In the genomic region with DNA sequence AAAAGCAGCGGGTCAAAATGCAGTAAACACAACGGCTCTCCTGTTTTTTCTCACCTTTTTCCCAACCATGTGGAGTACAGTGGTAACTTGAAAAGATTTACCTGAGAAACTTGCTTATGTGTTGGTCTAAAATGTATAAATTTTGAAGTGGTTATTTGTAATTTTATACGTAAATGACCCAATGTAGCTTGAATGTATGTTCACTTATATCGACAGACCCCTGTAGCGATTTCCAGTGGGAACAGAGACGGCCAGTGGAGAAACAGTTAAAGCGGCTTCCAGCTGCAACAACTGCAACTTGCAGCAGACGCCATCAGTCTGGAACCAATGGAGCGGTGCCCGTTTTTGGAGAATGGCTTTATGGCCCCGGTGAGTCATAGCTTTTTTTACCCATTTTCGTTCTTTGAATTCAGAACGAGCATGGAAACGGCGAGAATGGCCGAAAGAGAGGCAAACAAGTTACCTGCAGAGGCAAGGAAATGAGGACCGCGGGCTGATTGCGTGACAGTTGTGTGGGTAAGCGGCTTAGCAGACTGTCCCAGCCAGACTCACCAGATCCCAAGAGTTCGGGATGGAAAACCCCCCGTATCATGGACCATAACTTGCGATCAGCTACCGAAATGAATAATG, we compare ENCODE assay signal across 1 fruit fly cellular context.
TF ChIP-seq lines count a peak whose summit lies in the region.

No protein-coding gene starts in this region.

TF ChIP-seq in whole organism, embryonic, 481 proteins besides CTCF, POLR2A, EP300 and RAD21 (continued from another document and continues in another):
- TF ChIP-seq CG31224 (GFP tag; IDR thresholded peaks at IDR 0.05; lab: Robert Waterston, UW) (0 out of 2 replicates have a peak, but pooled peaks have one; percentile 6), CG6254 (GFP tag; optimal IDR thresholded peaks at IDR 0.05; lab: Kevin White, UChicago) (peak; percentile 81), gro (GFP tag; optimal IDR thresholded peaks at IDR 0.05; lab: Kevin White, UChicago) (no peak), CG4282 (GFP tag; optimal IDR thresholded peaks at IDR 0.05; lab: Kevin White, UChicago) (no peak), D19B (GFP tag; optimal IDR thresholded peaks at IDR 0.05; lab: Kevin White, UChicago) (no peak), Doc2 (GFP tag; IDR thresholded peaks at IDR 0.05; lab: Robert Waterston, UW) (no peak), fu2 (GFP tag; optimal IDR thresholded peaks at IDR 0.05; lab: Kevin White, UChicago) (no peak), Hr3 (GFP tag; optimal IDR thresholded peaks at IDR 0.05; lab: Kevin White, UChicago) (peak; percentile 5), grn (GFP tag; optimal IDR thresholded peaks at IDR 0.05; lab: Kevin White, UChicago) (no peak), CG15479 (GFP tag; optimal IDR thresholded peaks at IDR 0.05; lab: Kevin White, UChicago) (peak; percentile 31), Opbp (GFP tag; IDR thresholded peaks at IDR 0.05; lab: Robert Waterston, UW; ENCODE audit: partially characterized antibody) (no peak), mirr (GFP tag; optimal IDR thresholded peaks at IDR 0.05; lab: Kevin White, UChicago) (no peak), lmd (GFP tag; IDR thresholded peaks at IDR 0.05; lab: Robert Waterston, UW) (peak; percentile 74), tna (GFP tag; IDR thresholded peaks at IDR 0.05; lab: Robert Waterston, UW; ENCODE audit: partially characterized antibody) (no peak), dmrt11E (tag; optimal IDR thresholded peaks at IDR 0.05; lab: Kevin White, UChicago) (peak; percentile 80), ems (GFP tag; optimal IDR thresholded peaks at IDR 0.05; lab: Kevin White, UChicago) (no peak), dysf (GFP tag; IDR thresholded peaks at IDR 0.05; lab: Robert Waterston, UW) (peak; percentile 66; the same call in 1 of the 3 replicates), grau (tag; optimal IDR thresholded peaks at IDR 0.05; lab: Kevin White, UChicago) (peak; percentile 97), Sry-β (GFP tag; optimal IDR thresholded peaks at IDR 0.05; lab: Kevin White, UChicago) (peak; percentile 8), jing (GFP tag; optimal IDR thresholded peaks at IDR 0.05; lab: Kevin White, UChicago) (no peak), hbn (GFP tag; IDR thresholded peaks at IDR 0.05; lab: Robert Waterston, UW; ENCODE audit: partially characterized antibody) (no peak), HLH3B (GFP tag; IDR thresholded peaks at IDR 0.05; lab: Robert Waterston, UW) (peak; percentile 23; the same call in 1 of the 2 replicates), CG9437 (GFP tag; optimal IDR thresholded peaks at IDR 0.05; lab: Kevin White, UChicago) (peak; percentile 2), lov (optimal IDR thresholded peaks at IDR 0.05; lab: Kevin White, UChicago) (no peak), lov (GFP tag; IDR thresholded peaks at IDR 0.05; lab: Robert Waterston, UW) (peak; percentile 85; the same call in 2 of the 3 replicates), jigr1 (GFP tag; IDR thresholded peaks at IDR 0.05; lab: Robert Waterston, UW) (peak; percentile 44; the same call in 1 of the 3 replicates), lola (GFP tag; optimal IDR thresholded peaks at IDR 0.05; lab: Kevin White, UChicago) (peak in 1 of 3 experiments; percentile 79), Ptx1 (GFP tag; IDR thresholded peaks at IDR 0.05; lab: Robert Waterston, UW) (peak; percentile 61), chinmo (GFP tag; IDR thresholded peaks at IDR 0.05; lab: Robert Waterston, UW; ENCODE audit: partially characterized antibody) (no peak), usp (GFP tag; optimal IDR thresholded peaks at IDR 0.05; lab: Kevin White, UChicago) (no peak), pb (GFP tag; optimal IDR thresholded peaks at IDR 0.05; lab: Kevin White, UChicago) (no peak), CG34422 (GFP tag; IDR thresholded peaks at IDR 0.05; lab: Robert Waterston, UW) (0 out of 3 replicates have a peak, but pooled peaks have one; percentile 19), cas (GFP tag; IDR thresholded peaks at IDR 0.05; lab: Robert Waterston, UW) (no peak), Kr (GFP tag; optimal IDR thresholded peaks at IDR 0.05; lab: Kevin White, UChicago) (no peak), Hey (tag; optimal IDR thresholded peaks at IDR 0.05; lab: Kevin White, UChicago) (no peak), CG13296 (GFP tag; optimal IDR thresholded peaks at IDR 0.05; lab: Kevin White, UChicago) (no peak), CG30431 (GFP tag; optimal IDR thresholded peaks at IDR 0.05; lab: Kevin White, UChicago) (peak; percentile 13), tap (tag; optimal IDR thresholded peaks at IDR 0.05; lab: Kevin White, UChicago) (peak; percentile 85), CG4617 (GFP tag; optimal IDR thresholded peaks at IDR 0.05; lab: Kevin White, UChicago; ENCODE audit: borderline replicate concordance) (no peak), zen2 (GFP tag; IDR thresholded peaks at IDR 0.05; lab: Robert Waterston, UW; ENCODE audit: partially characterized antibody) (no peak), CG3407 (GFP tag; optimal IDR thresholded peaks at IDR 0.05; lab: Kevin White, UChicago) (peak; percentile 34), fd102C (GFP tag; optimal IDR thresholded peaks at IDR 0.05; lab: Kevin White, UChicago) (no peak), sim (GFP tag; IDR thresholded peaks at IDR 0.05; lab: Robert Waterston, UW) (peak; percentile 43; the same call in 1 of the 2 replicates), nmo (GFP tag; optimal IDR thresholded peaks at IDR 0.05; lab: Kevin White, UChicago) (peak; percentile 68), Myb (GFP tag; optimal IDR thresholded peaks at IDR 0.05; lab: Kevin White, UChicago) (peak; percentile 26), Six4 (GFP tag; optimal IDR thresholded peaks at IDR 0.05; lab: Kevin White, UChicago) (peak; percentile 22), CG6683 (GFP tag; optimal IDR thresholded peaks at IDR 0.05; lab: Kevin White, UChicago) (peak; percentile 1), CG10267 (tag; optimal IDR thresholded peaks at IDR 0.05; lab: Kevin White, UChicago) (peak; percentile 69), NK7.1 (GFP tag; optimal IDR thresholded peaks at IDR 0.05; lab: Kevin White, UChicago) (peak; percentile 8), tx (GFP tag; optimal IDR thresholded peaks at IDR 0.05; lab: Kevin White, UChicago) (no peak), eve (GFP tag; optimal IDR thresholded peaks at IDR 0.05; lab: Kevin White, UChicago) (no peak), psq (GFP tag; optimal IDR thresholded peaks at IDR 0.05; lab: Kevin White, UChicago) (no peak), Nf-YC (tag; optimal IDR thresholded peaks at IDR 0.05; lab: Kevin White, UChicago) (no peak), CG9609 (GFP tag; optimal IDR thresholded peaks at IDR 0.05; lab: Kevin White, UChicago) (no peak), gce (GFP tag; IDR thresholded peaks at IDR 0.05; lab: Robert Waterston, UW) (peak; percentile 64; the same call in 1 of the 3 replicates), kni (GFP tag; optimal IDR thresholded peaks at IDR 0.05; lab: Kevin White, UChicago) (peak; percentile 95), Blimp-1 (GFP tag; optimal IDR thresholded peaks at IDR 0.05; lab: Kevin White, UChicago) (peak; percentile 86), CG8924 (tag; optimal IDR thresholded peaks at IDR 0.05; lab: Kevin White, UChicago) (peak; percentile 73), tio (GFP tag; optimal IDR thresholded peaks at IDR 0.05; lab: Kevin White, UChicago) (peak; percentile 23), CG17186 (GFP tag; optimal IDR thresholded peaks at IDR 0.05; lab: Kevin White, UChicago) (peak; percentile 16), Atf3 (GFP tag; optimal IDR thresholded peaks at IDR 0.05; lab: Kevin White, UChicago) (peak; percentile 22), NfI (GFP tag; optimal IDR thresholded peaks at IDR 0.05; lab: Kevin White, UChicago) (no peak), Drgx (GFP tag; IDR thresholded peaks at IDR 0.05; lab: Robert Waterston, UW) (peak; percentile 72), zf30C (GFP tag; optimal IDR thresholded peaks at IDR 0.05; lab: Kevin White, UChicago) (no peak), CG9727 (GFP tag; optimal IDR thresholded peaks at IDR 0.05; lab: Kevin White, UChicago) (peak; percentile 31), HHEX (GFP tag; optimal IDR thresholded peaks at IDR 0.05; lab: Kevin White, UChicago) (no peak), CG10543 (GFP tag; optimal IDR thresholded peaks at IDR 0.05; lab: Kevin White, UChicago) (no peak), Lpt (GFP tag; optimal IDR thresholded peaks at IDR 0.05; lab: Kevin White, UChicago) (no peak), hkb (optimal IDR thresholded peaks at IDR 0.05; lab: Kevin White, UChicago) (no peak), hkb (GFP tag; IDR thresholded peaks at IDR 0.05; lab: Robert Waterston, UW) (peak; percentile 26; the same call in 1 of the 2 replicates), br (optimal IDR thresholded peaks at IDR 0.05; lab: Kevin White, UChicago) (no peak), bcd (GFP tag; optimal IDR thresholded peaks at IDR 0.05; lab: Kevin White, UChicago) (peak; percentile 27), CG15269 (tag; optimal IDR thresholded peaks at IDR 0.05; lab: Kevin White, UChicago) (no peak), Meics (GFP tag; optimal IDR thresholded peaks at IDR 0.05; lab: Kevin White, UChicago) (no peak), ase (GFP tag; IDR thresholded peaks at IDR 0.05; lab: Robert Waterston, UW) (peak; percentile 35; the same call in 1 of the 3 replicates), ci (GFP tag; IDR thresholded peaks at IDR 0.05; lab: Robert Waterston, UW) (peak; percentile 84), Vsx1 (GFP tag; optimal IDR thresholded peaks at IDR 0.05; lab: Kevin White, UChicago) (no peak), CG3838 (GFP tag; optimal IDR thresholded peaks at IDR 0.05; lab: Kevin White, UChicago) (no peak), CG1233 (GFP tag; optimal IDR thresholded peaks at IDR 0.05; lab: Kevin White, UChicago) (peak; percentile 81), HLH54F (GFP tag; optimal IDR thresholded peaks at IDR 0.05; lab: Kevin White, UChicago) (peak; percentile 30), Dll (GFP tag; IDR thresholded peaks at IDR 0.05; lab: Robert Waterston, UW; ENCODE audit: partially characterized antibody) (no peak), zfh1 (GFP tag; IDR thresholded peaks at IDR 0.05; lab: Robert Waterston, UW) (peak; percentile 92), CG12155 (GFP tag; optimal IDR thresholded peaks at IDR 0.05; lab: Kevin White, UChicago) (no peak), Tbp (GFP tag; optimal IDR thresholded peaks at IDR 0.05; lab: Kevin White, UChicago) (no peak), CG43689 (GFP tag; IDR thresholded peaks at IDR 0.05; lab: Robert Waterston, UW) (no peak), ATbp (GFP tag; optimal IDR thresholded peaks at IDR 0.05; lab: Kevin White, UChicago) (no peak), ap (GFP tag; IDR thresholded peaks at IDR 0.05; lab: Robert Waterston, UW) (no peak), Bgb (GFP tag; IDR thresholded peaks at IDR 0.05; lab: Robert Waterston, UW; ENCODE audit: partially characterized antibody) (no peak), Hand (GFP tag; optimal IDR thresholded peaks at IDR 0.05; lab: Kevin White, UChicago) (no peak), tup (GFP tag; optimal IDR thresholded peaks at IDR 0.05; lab: Kevin White, UChicago) (no peak), CG12769 (tag; optimal IDR thresholded peaks at IDR 0.05; lab: Kevin White, UChicago) (peak; percentile 42), pnt (GFP tag; optimal IDR thresholded peaks at IDR 0.05; lab: Kevin White, UChicago) (peak; percentile 56), ac (GFP tag; optimal IDR thresholded peaks at IDR 0.05; lab: Kevin White, UChicago) (peak; percentile 42), ERR (GFP tag; optimal IDR thresholded peaks at IDR 0.05; lab: Kevin White, UChicago) (no peak), CG2116 (GFP tag; optimal IDR thresholded peaks at IDR 0.05; lab: Kevin White, UChicago) (no peak), ftz-f1 (GFP tag; optimal IDR thresholded peaks at IDR 0.05; lab: Kevin White, UChicago) (no peak), sna (GFP tag; IDR thresholded peaks at IDR 0.05; lab: Robert Waterston, UW; ENCODE audit: partially characterized antibody) (no peak), gsb (GFP tag; IDR thresholded peaks at IDR 0.05; lab: Robert Waterston, UW) (no peak), CG16815 (GFP tag; optimal IDR thresholded peaks at IDR 0.05; lab: Kevin White, UChicago) (peak; percentile 36), BtbVII (GFP tag; optimal IDR thresholded peaks at IDR 0.05; lab: Kevin White, UChicago) (no peak), CG13287 (GFP tag; IDR thresholded peaks at IDR 0.05; lab: Robert Waterston, UW; ENCODE audit: partially characterized antibody) (no peak), CG17361 (GFP tag; IDR thresholded peaks at IDR 0.05; lab: Robert Waterston, UW) (peak; percentile 81), CG18476 (GFP tag; optimal IDR thresholded peaks at IDR 0.05; lab: Kevin White, UChicago) (no peak), CG11456 (GFP tag; IDR thresholded peaks at IDR 0.05; lab: Robert Waterston, UW) (peak; percentile 24; the same call in 1 of the 3 replicates), CG10654 (GFP tag; optimal IDR thresholded peaks at IDR 0.05; lab: Kevin White, UChicago) (peak; percentile 24), CG14050 (GFP tag; IDR thresholded peaks at IDR 0.05; lab: Robert Waterston, UW) (no peak), CG4360 (GFP tag; IDR thresholded peaks at IDR 0.05; lab: Robert Waterston, UW) (peak; percentile 53), Eip74EF (GFP tag; optimal IDR thresholded peaks at IDR 0.05; lab: Kevin White, UChicago) (no peak), BEAF-32 (GFP tag; optimal IDR thresholded peaks at IDR 0.05; lab: Kevin White, UChicago) (no peak), HmgD (GFP tag; optimal IDR thresholded peaks at IDR 0.05; lab: Kevin White, UChicago) (no peak), abd-A (tag; optimal IDR thresholded peaks at IDR 0.05; lab: Kevin White, UChicago) (peak; percentile 68), CG31441 (GFP tag; IDR thresholded peaks at IDR 0.05; lab: Robert Waterston, UW) (peak; percentile 77), Med (GFP tag; lab: Kevin White, UChicago) (peak; percentile 85), CG2202 (tag; optimal IDR thresholded peaks at IDR 0.05; lab: Kevin White, UChicago) (peak; percentile 47), CG4328 (GFP tag; optimal IDR thresholded peaks at IDR 0.05; lab: Kevin White, UChicago) (no peak), Dip2 (GFP tag; IDR thresholded peaks at IDR 0.05; lab: Robert Waterston, UW) (no peak), aop (GFP tag; IDR thresholded peaks at IDR 0.05; lab: Robert Waterston, UW) (0 out of 2 replicates have a peak, but pooled peaks have one; percentile 16), CG7357 (GFP tag; IDR thresholded peaks at IDR 0.05; lab: Robert Waterston, UW) (peak; percentile 72; the same call in 2 of the 3 replicates), CG13894 (tag; optimal IDR thresholded peaks at IDR 0.05; lab: Kevin White, UChicago) (no peak), trem (tag; optimal IDR thresholded peaks at IDR 0.05; lab: Kevin White, UChicago) (peak; percentile 85), CG33557 (GFP tag; optimal IDR thresholded peaks at IDR 0.05; lab: Kevin White, UChicago) (peak; percentile 71), CG11085 (GFP tag; IDR thresholded peaks at IDR 0.05; lab: Robert Waterston, UW) (0 out of 2 replicates have a peak, but pooled peaks have one; percentile 21), CG17802 (tag; optimal IDR thresholded peaks at IDR 0.05; lab: Kevin White, UChicago) (peak; percentile 54), CG3847 (GFP tag; IDR thresholded peaks at IDR 0.05; lab: Robert Waterston, UW) (no peak)
